ENCODE assay signal across 4 fruit fly cellular contexts in genomic region chr3L:9744060-9744549, dm6.
TF ChIP-seq lines count a peak whose summit lies in the region.

No protein-coding gene starts in this region.

TF ChIP-seq in whole organism, adult, 20 proteins besides CTCF, POLR2A, EP300 and RAD21 (continued from another document):
- no peak for TF ChIP-seq Hr96 (GFP tag; optimal IDR thresholded peaks at IDR 0.05; lab: Kevin White, UChicago)

TF ChIP-seq in whole organism, embryonic, 481 proteins besides CTCF, POLR2A, EP300 and RAD21 (continued from another document and continues in another):
- TF ChIP-seq D19B (GFP tag; optimal IDR thresholded peaks at IDR 0.05; lab: Kevin White, UChicago) (peak; percentile 59), CoRest (tag; optimal IDR thresholded peaks at IDR 0.05; lab: Kevin White, UChicago) (peak; percentile 87), h (optimal IDR thresholded peaks at IDR 0.05; lab: Kevin White, UChicago) (no peak), CG14667 (GFP tag; IDR thresholded peaks at IDR 0.05; lab: Robert Waterston, UW) (peak; percentile 82), bowl (GFP tag; IDR thresholded peaks at IDR 0.05; lab: Robert Waterston, UW) (peak; percentile 60; the same call in 1 of the 2 replicates), mirr (GFP tag; optimal IDR thresholded peaks at IDR 0.05; lab: Kevin White, UChicago) (no peak), dysf (GFP tag; IDR thresholded peaks at IDR 0.05; lab: Robert Waterston, UW) (peak; percentile 92), CG10959 (GFP tag; IDR thresholded peaks at IDR 0.05; lab: Robert Waterston, UW) (peak; percentile 64), otp (GFP tag; IDR thresholded peaks at IDR 0.05; lab: Robert Waterston, UW) (peak; percentile 61; the same call in 1 of the 3 replicates), CHES-1-like (GFP tag; optimal IDR thresholded peaks at IDR 0.05; lab: Kevin White, UChicago) (peak; percentile 27), nau (GFP tag; optimal IDR thresholded peaks at IDR 0.05; lab: Kevin White, UChicago) (peak; percentile 93), CG10147 (GFP tag; optimal IDR thresholded peaks at IDR 0.05; lab: Kevin White, UChicago) (peak; percentile 91), Pdp1 (GFP tag; optimal IDR thresholded peaks at IDR 0.05; lab: Kevin White, UChicago) (peak; percentile 58 to 76), ATbp (GFP tag; optimal IDR thresholded peaks at IDR 0.05; lab: Kevin White, UChicago) (peak; percentile 85), hkb (optimal IDR thresholded peaks at IDR 0.05; lab: Kevin White, UChicago) (no peak), hkb (GFP tag; IDR thresholded peaks at IDR 0.05; lab: Robert Waterston, UW) (peak; percentile 89), CG15479 (GFP tag; optimal IDR thresholded peaks at IDR 0.05; lab: Kevin White, UChicago) (no peak), corto (GFP tag; optimal IDR thresholded peaks at IDR 0.05; lab: Kevin White, UChicago) (peak; percentile 89), wor (GFP tag; IDR thresholded peaks at IDR 0.05; lab: Robert Waterston, UW) (peak; percentile 65), Hr39 (optimal IDR thresholded peaks at IDR 0.05; lab: Kevin White, UChicago) (no peak), ken (GFP tag; IDR thresholded peaks at IDR 0.05; lab: Robert Waterston, UW) (peak; percentile 81), CG13624 (GFP tag; optimal IDR thresholded peaks at IDR 0.05; lab: Kevin White, UChicago) (peak; percentile 72), slbo (GFP tag; IDR thresholded peaks at IDR 0.05; lab: Robert Waterston, UW) (peak; percentile 75), CG7987 (GFP tag; optimal IDR thresholded peaks at IDR 0.05; lab: Kevin White, UChicago) (peak; percentile 63), chm (GFP tag; IDR thresholded peaks at IDR 0.05; lab: Robert Waterston, UW) (0 out of 2 replicates have a peak, but pooled peaks have one; percentile 18), sob (GFP tag; IDR thresholded peaks at IDR 0.05; lab: Robert Waterston, UW) (peak; percentile 86), trh (GFP tag; optimal IDR thresholded peaks at IDR 0.05; lab: Kevin White, UChicago) (peak; percentile 12), Kr (GFP tag; optimal IDR thresholded peaks at IDR 0.05; lab: Kevin White, UChicago) (no peak), Side (GFP tag; optimal IDR thresholded peaks at IDR 0.05; lab: Kevin White, UChicago) (peak; percentile 68), CG6683 (GFP tag; optimal IDR thresholded peaks at IDR 0.05; lab: Kevin White, UChicago) (peak; percentile 86), CG4360 (GFP tag; IDR thresholded peaks at IDR 0.05; lab: Robert Waterston, UW) (peak; percentile 47; the same call in 1 of the 2 replicates), E2f2 (GFP tag; IDR thresholded peaks at IDR 0.05; lab: Robert Waterston, UW) (peak; percentile 68), vnd (GFP tag; IDR thresholded peaks at IDR 0.05; lab: Robert Waterston, UW; ENCODE audit: partially characterized antibody) (no peak), Gug (GFP tag; IDR thresholded peaks at IDR 0.05; lab: Robert Waterston, UW) (peak; percentile 73), kni (GFP tag; optimal IDR thresholded peaks at IDR 0.05; lab: Kevin White, UChicago) (peak; percentile 84), zfh1 (GFP tag; IDR thresholded peaks at IDR 0.05; lab: Robert Waterston, UW) (peak; percentile 85), ftz-f1 (GFP tag; optimal IDR thresholded peaks at IDR 0.05; lab: Kevin White, UChicago) (no peak), Aef1 (GFP tag; IDR thresholded peaks at IDR 0.05; lab: Robert Waterston, UW) (peak; percentile 81), CG11504 (tag; optimal IDR thresholded peaks at IDR 0.05; lab: Kevin White, UChicago) (peak; percentile 100), CG1602 (GFP tag; optimal IDR thresholded peaks at IDR 0.05; lab: Kevin White, UChicago) (peak; percentile 60), Dip3 (GFP tag; optimal IDR thresholded peaks at IDR 0.05; lab: Kevin White, UChicago) (peak; percentile 37), slou (GFP tag; optimal IDR thresholded peaks at IDR 0.05; lab: Kevin White, UChicago) (peak; percentile 19), Vsx1 (GFP tag; optimal IDR thresholded peaks at IDR 0.05; lab: Kevin White, UChicago) (peak; percentile 86)

TF ChIP-seq in whole organism, prepupa, 60 proteins besides CTCF, POLR2A, EP300 and RAD21 (continued from another document):
- TF ChIP-seq ss (GFP tag; optimal IDR thresholded peaks at IDR 0.05; lab: Kevin White, UChicago) (peak; percentile 74 to 93), CG8319 (GFP tag; optimal IDR thresholded peaks at IDR 0.05; lab: Kevin White, UChicago) (peak; percentile 70), dsx (GFP tag; optimal IDR thresholded peaks at IDR 0.05; lab: Kevin White, UChicago; ENCODE audit: poor library complexity, severe bottlenecking) (peak; percentile 78), CG4318 (GFP tag; optimal IDR thresholded peaks at IDR 0.05; lab: Kevin White, UChicago) (peak; percentile 95), fkh (GFP tag; optimal IDR thresholded peaks at IDR 0.05; lab: Kevin White, UChicago) (no peak), dac (GFP tag; optimal IDR thresholded peaks at IDR 0.05; lab: Kevin White, UChicago) (peak; percentile 96), CG31627 (GFP tag; optimal IDR thresholded peaks at IDR 0.05; lab: Kevin White, UChicago) (peak; percentile 81), spab (GFP tag; optimal IDR thresholded peaks at IDR 0.05; lab: Kevin White, UChicago) (peak; percentile 92), CG11902 (GFP tag; optimal IDR thresholded peaks at IDR 0.05; lab: Kevin White, UChicago) (peak; percentile 90), CG6163 (GFP tag; IDR thresholded peaks at IDR 0.05; lab: Robert Waterston, UW) (peak; percentile 94), Hr38 (GFP tag; optimal IDR thresholded peaks at IDR 0.05; lab: Kevin White, UChicago) (no peak), Blimp-1 (GFP tag; optimal IDR thresholded peaks at IDR 0.05; lab: Kevin White, UChicago) (peak; percentile 91), eg (GFP tag; IDR thresholded peaks at IDR 0.05; lab: Robert Waterston, UW) (peak; percentile 95), Sox14 (GFP tag; optimal IDR thresholded peaks at IDR 0.05; lab: Kevin White, UChicago) (peak; percentile 88), cyc (GFP tag; optimal IDR thresholded peaks at IDR 0.05; lab: Kevin White, UChicago) (peak; percentile 95), CG6808 (GFP tag; optimal IDR thresholded peaks at IDR 0.05; lab: Kevin White, UChicago) (peak; percentile 98), Sox102F (GFP tag; optimal IDR thresholded peaks at IDR 0.05; lab: Kevin White, UChicago) (peak; percentile 88), Ets96B (tag; optimal IDR thresholded peaks at IDR 0.05; lab: Kevin White, UChicago) (peak; percentile 97), CG11762 (GFP tag; optimal IDR thresholded peaks at IDR 0.05; lab: Kevin White, UChicago; ENCODE audit: insufficient read depth) (peak; percentile 96), CG3032 (tag; optimal IDR thresholded peaks at IDR 0.05; lab: Kevin White, UChicago) (peak; percentile 98), Eip78C (GFP tag; lab: Kevin White, UChicago) (peak; percentile 97), CG15336 (GFP tag; IDR thresholded peaks at IDR 0.05; lab: Robert Waterston, UW) (peak; percentile 94), Gug (GFP tag; IDR thresholded peaks at IDR 0.05; lab: Robert Waterston, UW) (peak; percentile 90), net (GFP tag; optimal IDR thresholded peaks at IDR 0.05; lab: Kevin White, UChicago) (peak; percentile 89), Smox (GFP tag; optimal IDR thresholded peaks at IDR 0.05; lab: Kevin White, UChicago) (peak; percentile 88), salr (GFP tag; optimal IDR thresholded peaks at IDR 0.05; lab: Kevin White, UChicago) (peak; percentile 58 to 90), vri (GFP tag; optimal IDR thresholded peaks at IDR 0.05; lab: Kevin White, UChicago) (no peak), acj6 (GFP tag; optimal IDR thresholded peaks at IDR 0.05; lab: Kevin White, UChicago) (peak; percentile 89), CG7368 (GFP tag; optimal IDR thresholded peaks at IDR 0.05; lab: Kevin White, UChicago) (peak; percentile 95), CG8119 (GFP tag; IDR thresholded peaks at IDR 0.05; lab: Robert Waterston, UW) (peak; percentile 98), CG1621 (tag; optimal IDR thresholded peaks at IDR 0.05; lab: Kevin White, UChicago) (peak; percentile 84), CG10631 (GFP tag; optimal IDR thresholded peaks at IDR 0.05; lab: Kevin White, UChicago) (peak; percentile 93), topi (GFP tag; optimal IDR thresholded peaks at IDR 0.05; lab: Kevin White, UChicago) (peak; percentile 94), esn (GFP tag; optimal IDR thresholded peaks at IDR 0.05; lab: Kevin White, UChicago) (peak; percentile 94), CG6792 (GFP tag; optimal IDR thresholded peaks at IDR 0.05; lab: Kevin White, UChicago) (peak; percentile 91), Eip93F (GFP tag; optimal IDR thresholded peaks at IDR 0.05; lab: Kevin White, UChicago) (peak; percentile 64), CG6854 (GFP tag; optimal IDR thresholded peaks at IDR 0.05; lab: Kevin White, UChicago) (peak; percentile 87), Hr4 (GFP tag; optimal IDR thresholded peaks at IDR 0.05; lab: Kevin White, UChicago) (peak; percentile 94), CG10669 (GFP tag; optimal IDR thresholded peaks at IDR 0.05; lab: Kevin White, UChicago) (peak; percentile 98), Eip75B (GFP tag; optimal IDR thresholded peaks at IDR 0.05; lab: Kevin White, UChicago) (peak; percentile 93), pdm3 (GFP tag; optimal IDR thresholded peaks at IDR 0.05; lab: Kevin White, UChicago) (peak; percentile 89)
TF ChIP-seq in whole organism, prepupa: peak in this region for 57.

TF ChIP-seq in whole organism, wandering third instar larva, 38 proteins besides CTCF, POLR2A, EP300 and RAD21 (continued from another document):
- TF ChIP-seq Rel (GFP tag; optimal IDR thresholded peaks at IDR 0.05; lab: Kevin White, UChicago) = peak; percentile 41
- peak; percentile 53 for TF ChIP-seq Rel (tag; optimal IDR thresholded peaks at IDR 0.05; lab: Kevin White, UChicago)
- no peak for TF ChIP-seq Myc (optimal IDR thresholded peaks at IDR 0.05; lab: Kevin White, UChicago)
- peak; percentile 94 for TF ChIP-seq CG9705 (GFP tag; optimal IDR thresholded peaks at IDR 0.05; lab: Kevin White, UChicago)
- no peak for TF ChIP-seq dsf (GFP tag; optimal IDR thresholded peaks at IDR 0.05; lab: Kevin White, UChicago; ENCODE audit: borderline replicate concordance)
- TF ChIP-seq Dif (GFP tag; optimal IDR thresholded peaks at IDR 0.05; lab: Kevin White, UChicago; ENCODE audit: partially characterized antibody) = no peak
- TF ChIP-seq br (GFP tag; optimal IDR thresholded peaks at IDR 0.05; lab: Kevin White, UChicago) = peak; percentile 83
- peak; percentile 87 for TF ChIP-seq Sp1 (GFP tag; optimal IDR thresholded peaks at IDR 0.05; lab: Kevin White, UChicago)
- no peak for TF ChIP-seq usp (GFP tag; optimal IDR thresholded peaks at IDR 0.05; lab: Kevin White, UChicago)
- TF ChIP-seq HLH106 (tag; optimal IDR thresholded peaks at IDR 0.05; lab: Kevin White, UChicago) = peak; percentile 96
- peak; percentile 75 for TF ChIP-seq Hnf4 (GFP tag; optimal IDR thresholded peaks at IDR 0.05; lab: Kevin White, UChicago)
- TF ChIP-seq dmrt93B (GFP tag; optimal IDR thresholded peaks at IDR 0.05; lab: Kevin White, UChicago) = peak; percentile 92
- no peak for TF ChIP-seq brk (GFP tag; optimal IDR thresholded peaks at IDR 0.05; lab: Kevin White, UChicago)
- no peak for TF ChIP-seq lola (GFP tag; optimal IDR thresholded peaks at IDR 0.05; lab: Kevin White, UChicago)
- TF ChIP-seq Mio (GFP tag; optimal IDR thresholded peaks at IDR 0.05; lab: Kevin White, UChicago) = no peak
- no peak for TF ChIP-seq Jra (GFP tag; optimal IDR thresholded peaks at IDR 0.05; lab: Kevin White, UChicago)
